Fruit fly (Drosophila melanogaster) whole organism, embryonic: ENCODE measurements around the gene shd.

Experiments
- Abd-B ChIP-seq: fragments of 200-800 bp; sonication (Bioruptor generic); optimal IDR thresholded peaks from 2 replicates; lab custom pipeline; 2018; ENCODE audit warnings: missing biosample characterization, mild to moderate bottlenecking, missing genetic modification characterization, moderate library complexity
- BtbVII ChIP-seq: fragments of 200-800 bp; sonication (Bioruptor generic); optimal IDR thresholded peaks from 3 replicates; lab custom pipeline; 2017; ENCODE audit warnings: missing biosample characterization, mild to moderate bottlenecking, missing genetic modification characterization
- CG10321 ChIP-seq: fragments of 200-800 bp; sonication (Bioruptor generic); IDR thresholded peaks from 2 replicates; pipeline ENCODE4 v1.3.6; 2022; ENCODE audit warnings: missing biosample characterization, missing genetic modification characterization
- CG10462 ChIP-seq: fragments of 200-800 bp; sonication (Bioruptor generic); optimal IDR thresholded peaks from 2 replicates; lab custom pipeline; 2016; ENCODE audit warnings: missing biosample characterization, missing genetic modification characterization
- CG11695 ChIP-seq: fragments of 200-800 bp; sonication (Bioruptor generic); IDR thresholded peaks from 3 replicates; pipeline ENCODE4 v1.3.6; 2022; ENCODE audit warnings: missing biosample characterization, missing genetic modification characterization
- CG13424 ChIP-seq: fragments of 200-800 bp; sonication (Bioruptor generic); optimal IDR thresholded peaks from 2 replicates; lab custom pipeline; 2019; ENCODE audit warnings: missing biosample characterization, mild to moderate bottlenecking, missing genetic modification characterization, moderate library complexity
- CG14441 ChIP-seq: fragments of 200-800 bp; sonication (Bioruptor generic); IDR thresholded peaks from 2 replicates; pipeline ENCODE4 v1.3.6; 2022; ENCODE audit warnings: missing biosample characterization, missing genetic modification characterization
- CG15011 ChIP-seq: fragments of 200-800 bp; sonication (Bioruptor generic); optimal IDR thresholded peaks from 3 replicates; lab custom pipeline; 2018; ENCODE audit warnings: missing biosample characterization, mild to moderate bottlenecking, missing genetic modification characterization
- CG17186 ChIP-seq: fragments of 200-800 bp; sonication (Bioruptor generic); optimal IDR thresholded peaks from 3 replicates; lab custom pipeline; 2017; ENCODE audit warnings: missing biosample characterization, missing genetic modification reagents, missing genetic modification characterization
- CG17359 ChIP-seq: fragments of 200-800 bp; sonication (Bioruptor generic); optimal IDR thresholded peaks from 3 replicates; lab custom pipeline; 2018; ENCODE audit warnings: missing biosample characterization, mild to moderate bottlenecking, missing genetic modification characterization, moderate library complexity
- CG1792 ChIP-seq: fragments of 200-800 bp; sonication (Bioruptor generic); optimal IDR thresholded peaks from 2 replicates; lab custom pipeline; 2016; ENCODE audit warnings: missing biosample characterization, missing genetic modification characterization
- CG2712 ChIP-seq: fragments of 200-800 bp; optimal IDR thresholded peaks from 3 replicates; lab custom pipeline; 2019; ENCODE audit warnings: missing biosample characterization, mild to moderate bottlenecking, missing genetic modification characterization, moderate library complexity
- CG2889 ChIP-seq: fragments of 200-800 bp; sonication (Bioruptor generic); IDR thresholded peaks from 3 replicates; pipeline ENCODE4 v1.3.6; 2022; ENCODE audit warnings: missing biosample characterization, missing genetic modification characterization
- CG3065 ChIP-seq: fragments of 200-800 bp; sonication (Bioruptor generic); optimal IDR thresholded peaks from 2 replicates; lab custom pipeline; 2016; ENCODE audit warnings: missing biosample characterization, missing genetic modification characterization
- CG3995 ChIP-seq: fragments of 200-800 bp; sonication (Bioruptor generic); optimal IDR thresholded peaks from 3 replicates; lab custom pipeline; 2016; ENCODE audit warnings: missing biosample characterization, missing genetic modification characterization
- CG4360 ChIP-seq: fragments of 200-800 bp; sonication (Bioruptor generic); IDR thresholded peaks from 2 replicates; pipeline ENCODE4 v1.3.6; 2022; ENCODE audit warnings: missing biosample characterization, missing genetic modification characterization
- CG7745 ChIP-seq: fragments of 200-800 bp; sonication (Bioruptor generic); optimal IDR thresholded peaks from 2 replicates; lab custom pipeline; 2018; ENCODE audit warnings: missing biosample characterization, mild to moderate bottlenecking, missing genetic modification characterization, moderate library complexity
- CG7839 ChIP-seq: fragments of 200-800 bp; sonication (Bioruptor generic); optimal IDR thresholded peaks from 3 replicates; lab custom pipeline; 2018; ENCODE audit warnings: missing biosample characterization, mild to moderate bottlenecking, missing genetic modification characterization, moderate library complexity
- CG7963 ChIP-seq: fragments of 200-800 bp; sonication (Bioruptor generic); IDR thresholded peaks from 3 replicates; pipeline ENCODE4 v1.3.6; 2022; ENCODE audit warnings: missing biosample characterization, missing genetic modification characterization; ENCODE audit not compliant: partially characterized antibody
- CG8478 ChIP-seq: fragments of >200 bp; optimal IDR thresholded peaks from 2 replicates; lab custom pipeline; 2018
- CG9437 ChIP-seq: fragments of 200-800 bp; sonication (Bioruptor generic); optimal IDR thresholded peaks from 2 replicates; lab custom pipeline; 2018; ENCODE audit warnings: missing biosample characterization, mild to moderate bottlenecking, missing genetic modification characterization
- CG9797 ChIP-seq: fragments of 200-800 bp; sonication (Bioruptor generic); optimal IDR thresholded peaks from 3 replicates; lab custom pipeline; 2018; ENCODE audit warnings: missing biosample characterization, mild to moderate bottlenecking, missing genetic modification characterization
- Chrac-16 ChIP-seq: fragments of 200-800 bp; sonication (Bioruptor generic); optimal IDR thresholded peaks from 3 replicates; lab custom pipeline; 2016; ENCODE audit warnings: missing biosample characterization, missing genetic modification characterization
- D19B ChIP-seq: fragments of 200-800 bp; sonication (Bioruptor generic); optimal IDR thresholded peaks from 2 replicates; lab custom pipeline; 2017; ENCODE audit warnings: missing biosample characterization, mild to moderate bottlenecking, missing genetic modification characterization
- Deaf1 ChIP-seq: fragments of 200-800 bp; optimal IDR thresholded peaks from 3 replicates; lab custom pipeline; 2019; ENCODE audit warnings: missing biosample characterization, mild to moderate bottlenecking, missing genetic modification characterization, moderate library complexity
- Dll ChIP-seq: fragments of 200-800 bp; sonication (Bioruptor generic); IDR thresholded peaks from 4 replicates; pipeline ENCODE4 v1.3.6; 2022; ENCODE audit warnings: missing biosample characterization, missing genetic modification characterization; ENCODE audit not compliant: partially characterized antibody
- Doc2 ChIP-seq: fragments of 200-800 bp; sonication (Bioruptor generic); IDR thresholded peaks from 2 replicates; pipeline ENCODE4 v1.3.6; 2022; ENCODE audit warnings: missing biosample characterization, missing genetic modification characterization
- Hr51 ChIP-seq, 2 experiments: fragments of 200-800 bp; sonication (Bioruptor generic); optimal IDR thresholded peaks; 2 replicates in 1 of 2; 3 replicates in 1 of 2; lab custom pipeline; 2016 to 2018; ENCODE audit warnings: missing biosample characterization in 2 of 2, missing genetic modification characterization in 2 of 2, mild to moderate bottlenecking in 1 of 2, moderate library complexity in 1 of 2
- MBD-R2 ChIP-seq: fragments of 200-800 bp; sonication (Bioruptor generic); IDR thresholded peaks from 2 replicates; pipeline ENCODE4 v1.3.6; 2022; ENCODE audit warnings: missing biosample characterization, missing genetic modification characterization
- Med ChIP-seq: fragments of 200-800 bp; sonication (Bioruptor generic); peaks from one replicate; lab custom pipeline; 2016; ENCODE audit warnings: missing biosample characterization, missing genetic modification characterization, mild to moderate bottlenecking, inconsistent platforms, moderate library complexity
- Nf-YA ChIP-seq: fragments of 200-800 bp; sonication (Bioruptor generic); IDR thresholded peaks from 2 replicates; pipeline ENCODE4 v1.3.6; 2022; ENCODE audit warnings: missing biosample characterization, missing genetic modification characterization
- Nf-YC ChIP-seq: fragments of 200-800 bp; optimal IDR thresholded peaks from 3 replicates; lab custom pipeline; 2019; ENCODE audit warnings: missing biosample characterization, mild to moderate bottlenecking, missing genetic modification characterization, moderate library complexity
- Six4 ChIP-seq: fragments of 200-800 bp; sonication (Bioruptor generic); optimal IDR thresholded peaks from 2 replicates; lab custom pipeline; 2016; ENCODE audit warnings: missing biosample characterization, missing genetic modification characterization
- Stat92E ChIP-seq, 3 experiments: fragments of >200 bp in 2 of 3; fragments of 200-800 bp in 1 of 3; sonication (Bioruptor generic) in 1 of 3; optimal IDR thresholded peaks; 2 replicates each; lab custom pipeline; 2017 to 2019; ENCODE audit warnings: missing biosample characterization in 3 of 3, missing genetic modification characterization in 3 of 3, mild to moderate bottlenecking in 1 of 3, moderate library complexity in 1 of 3
- Xbp1 ChIP-seq: fragments of 200-800 bp; sonication (Bioruptor generic); optimal IDR thresholded peaks from 3 replicates; lab custom pipeline; 2016; ENCODE audit warnings: missing biosample characterization, mild to moderate bottlenecking, missing genetic modification characterization
- ac ChIP-seq: fragments of 200-800 bp; sonication (Bioruptor generic); optimal IDR thresholded peaks from 3 replicates; lab custom pipeline; 2017; ENCODE audit warnings: missing biosample characterization, mild to moderate bottlenecking, missing genetic modification characterization
- al ChIP-seq: fragments of 200-800 bp; sonication (Bioruptor generic); IDR thresholded peaks from 2 replicates; pipeline ENCODE4 v1.3.6; 2022; ENCODE audit warnings: missing biosample characterization, missing genetic modification characterization
- grn ChIP-seq: fragments of 200-800 bp; sonication (Bioruptor generic); optimal IDR thresholded peaks from 3 replicates; lab custom pipeline; 2017; ENCODE audit warnings: missing biosample characterization, missing genetic modification characterization
- jigr1 ChIP-seq: fragments of 200-800 bp; sonication (Bioruptor generic); IDR thresholded peaks from 3 replicates; pipeline ENCODE4 v1.3.6; 2022; ENCODE audit warnings: missing biosample characterization, missing genetic modification characterization
- lab ChIP-seq: fragments of 200-800 bp; sonication (Bioruptor generic); optimal IDR thresholded peaks from 3 replicates; lab custom pipeline; 2017; ENCODE audit warnings: missing biosample characterization, missing genetic modification characterization, mild to moderate bottlenecking, moderate library complexity, missing genetic modification reagents
- mirr ChIP-seq: fragments of 200-800 bp; sonication (Bioruptor generic); optimal IDR thresholded peaks from 3 replicates; lab custom pipeline; 2018; ENCODE audit warnings: missing biosample characterization, mild to moderate bottlenecking, missing genetic modification characterization
- nerfin-2 ChIP-seq: fragments of 200-800 bp; sonication (Bioruptor generic); IDR thresholded peaks from 2 replicates; pipeline ENCODE4 v1.3.6; 2022; ENCODE audit warnings: missing biosample characterization, missing genetic modification characterization; ENCODE audit not compliant: partially characterized antibody
- otp ChIP-seq: fragments of 200-800 bp; sonication (Bioruptor generic); IDR thresholded peaks from 3 replicates; pipeline ENCODE4, ENCODE4 v1.3.6; 2022; ENCODE audit warnings: missing biosample characterization, missing genetic modification characterization
- pfk ChIP-seq: fragments of 200-800 bp; sonication (Bioruptor generic); optimal IDR thresholded peaks from 2 replicates; lab custom pipeline; 2018; ENCODE audit warnings: missing biosample characterization, mild to moderate bottlenecking, missing genetic modification characterization, moderate library complexity
- sens ChIP-seq: fragments of 200-800 bp; sonication (Bioruptor generic); peaks from one replicate; lab custom pipeline; 2016; ENCODE audit warnings: missing biosample characterization, missing genetic modification characterization
- sqz ChIP-seq: fragments of 200-800 bp; sonication (Bioruptor generic); optimal IDR thresholded peaks from 3 replicates; lab custom pipeline; 2018; ENCODE audit warnings: missing biosample characterization, mild to moderate bottlenecking, missing genetic modification characterization
- tio ChIP-seq: fragments of 200-800 bp; sonication (Bioruptor generic); optimal IDR thresholded peaks from 2 replicates; lab custom pipeline; 2017; ENCODE audit warnings: missing biosample characterization, missing genetic modification characterization, inconsistent platforms
- trem ChIP-seq: fragments of 200-800 bp; optimal IDR thresholded peaks from 3 replicates; lab custom pipeline; 2019; ENCODE audit warnings: missing biosample characterization, mild to moderate bottlenecking, missing genetic modification characterization, moderate library complexity
- unpg ChIP-seq: fragments of 200-800 bp; sonication (Bioruptor generic); optimal IDR thresholded peaks from 3 replicates; lab custom pipeline; 2018; ENCODE audit warnings: missing biosample characterization, mild to moderate bottlenecking, missing genetic modification characterization, moderate library complexity
- wek ChIP-seq: fragments of 200-800 bp; sonication (Bioruptor generic); optimal IDR thresholded peaks from 3 replicates; lab custom pipeline; 2018; ENCODE audit warnings: missing biosample characterization, mild to moderate bottlenecking, missing genetic modification characterization, moderate library complexity

The shd gene

dm6 chr3L:14655178-14655577 is 40.9 kb downstream of the shd start (continued):
- TF ChIP-seq CG7963 (GFP tag; lab: Robert Waterston, UW) = no peak
- TF ChIP-seq CG2712 (tag; lab: Kevin White, UChicago) = no peak
- no peak for TF ChIP-seq Nf-YC (tag; lab: Kevin White, UChicago)
- no peak for TF ChIP-seq CG13424 (tag; lab: Kevin White, UChicago)
- TF ChIP-seq Abd-B (GFP tag; lab: Kevin White, UChicago) = peak; percentile 4
- no peak for TF ChIP-seq Xbp1 (GFP tag; lab: Kevin White, UChicago)
- no peak for TF ChIP-seq tio (GFP tag; lab: Kevin White, UChicago)
- no peak for TF ChIP-seq Nf-YA (GFP tag; lab: Robert Waterston, UW)
- TF ChIP-seq wek (GFP tag; lab: Kevin White, UChicago) = no peak
- no peak for TF ChIP-seq otp
- TF ChIP-seq CG17359 = no peak
- no peak for TF ChIP-seq nerfin-2 (GFP tag; lab: Robert Waterston, UW)
- TF ChIP-seq CG15011 (GFP tag; lab: Kevin White, UChicago) = no peak
- TF ChIP-seq mirr = no peak
- TF ChIP-seq pfk (GFP tag; lab: Kevin White, UChicago) = no peak
- no peak for TF ChIP-seq CG14441 (GFP tag; lab: Robert Waterston, UW)

- TF ChIP-seq CG17186 (GFP tag; lab: Kevin White, UChicago) (no peak), Six4 (no peak), CG11695 (GFP tag; lab: Robert Waterston, UW) (no peak), CG7745 (tag; lab: Kevin White, UChicago) (peak; percentile 12), CG10321 (GFP tag; lab: Robert Waterston, UW) (no peak), D19B (GFP tag; lab: Kevin White, UChicago) (no peak), Chrac-16 (GFP tag; lab: Kevin White, UChicago) (no peak), MBD-R2 (GFP tag; lab: Robert Waterston, UW) (no peak), Dll (GFP tag; lab: Robert Waterston, UW) (no peak), CG9437 (GFP tag; lab: Kevin White, UChicago) (no peak), ac (GFP tag; lab: Kevin White, UChicago) (no peak), CG10462 (GFP tag; lab: Kevin White, UChicago) (no peak), CG8478 (lab: Kevin White, UChicago) (no peak), jigr1 (GFP tag; lab: Robert Waterston, UW) (no peak), CG2889 (GFP tag; lab: Robert Waterston, UW) (no peak), Deaf1 (tag; lab: Kevin White, UChicago) (no peak), nerfin-2 (GFP tag; lab: Robert Waterston, UW) (no peak), CG1792 (GFP tag; lab: Kevin White, UChicago) (no peak), Doc2 (GFP tag; lab: Robert Waterston, UW) (no peak), CG3995 (no peak), Hr51 (GFP tag; optimal IDR thresholded peaks at IDR 0.05; lab: Kevin White, UChicago) (no peak), Stat92E (GFP tag; optimal IDR thresholded peaks at IDR 0.05; lab: Kevin White, UChicago) (peak in 1 of 3 experiments; percentile 24), lab (GFP tag; lab: Kevin White, UChicago) (no peak), sqz (GFP tag; lab: Kevin White, UChicago) (peak; percentile 67), Med (GFP tag; lab: Kevin White, UChicago) (peak; percentile 38), al (no peak), grn (GFP tag; lab: Kevin White, UChicago) (no peak), trem (no peak), BtbVII (GFP tag; lab: Kevin White, UChicago) (no peak), CG7839 (tag; lab: Kevin White, UChicago) (no peak), CG4360 (GFP tag; lab: Robert Waterston, UW) (peak; percentile 56; the same call in 1 of the 2 replicates), unpg (no peak), CG9797 (GFP tag; lab: Kevin White, UChicago) (no peak), sens (GFP tag; lab: Kevin White, UChicago) (peak; percentile 68), CG3065 (GFP tag; lab: Kevin White, UChicago) (no peak)
Measured at dm6 chr3L:14655681-14656080, 41.4 kb downstream of the shd start.
